Worm (Caenorhabditis elegans) whole organism, young adult: ENCODE data around the gene flp-28.

ENCODE experiments used
- K12H6.12 ChIP-seq: fragments of 200-800 bp; sonication (Bioruptor generic); optimal IDR thresholded peaks from 2 replicates; lab custom pipeline; 2018; ENCODE audit warnings: mild to moderate bottlenecking, missing genetic modification characterization, missing compliant biosample characterization
- T07F8.4 ChIP-seq: sonication (generic microtip); optimal IDR thresholded peaks from 2 replicates; lab custom pipeline; 2016; ENCODE audit warnings: mild to moderate bottlenecking, missing genetic modification characterization, moderate library complexity, missing compliant biosample characterization
- dpff-1 ChIP-seq: sonication (generic microtip); optimal IDR thresholded peaks from 2 replicates; lab custom pipeline; 2017; ENCODE audit warnings: mild to moderate bottlenecking, missing genetic modification characterization, missing compliant biosample characterization
- lag-1 ChIP-seq: fragments of 200-800 bp; sonication (Bioruptor generic); IDR thresholded peaks from 2 replicates; pipeline ENCODE4 v1.3.6; 2022; ENCODE audit warnings: missing genetic modification reagents, missing genetic modification characterization, missing compliant biosample characterization
- lsl-1 ChIP-seq: fragments of 200-800 bp; sonication (Bioruptor generic); optimal IDR thresholded peaks from 2 replicates; lab custom pipeline; 2018; ENCODE audit warnings: mild to moderate bottlenecking, missing genetic modification characterization, moderate library complexity, missing compliant biosample characterization
- lsy-27 ChIP-seq: sonication (generic microtip); optimal IDR thresholded peaks from 2 replicates; lab custom pipeline; 2017; ENCODE audit warnings: missing genetic modification characterization, mild to moderate bottlenecking, missing compliant biosample characterization, antibody characterized with exemption, missing genotype, borderline replicate concordance; ENCODE audit not compliant: insufficient read depth
- unc-62 ChIP-seq: fragments of 150-350 bp; optimal IDR thresholded peaks from 2 replicates; lab custom pipeline; 2014; ENCODE audit warnings: missing biosample characterization, missing genetic modification reagents, missing genetic modification characterization
- zim-3 ChIP-seq: sonication (generic microtip); optimal IDR thresholded peaks from 2 replicates; lab custom pipeline; 2017; ENCODE audit warnings: mild to moderate bottlenecking, missing genetic modification characterization, moderate library complexity, missing compliant biosample characterization
- ztf-6 ChIP-seq: fragments of 200-800 bp; sonication (Bioruptor generic); IDR thresholded peaks from 2 replicates; pipeline ENCODE4 v1.3.6; 2022; ENCODE audit warnings: missing genetic modification reagents, missing genetic modification characterization, missing compliant biosample characterization

ce11 chrX:10069692-10070091, 18.1 kb downstream of the flp-28 start, which contains the start of gene mlck-1:
- no peak for TF ChIP-seq T07F8.4 (tag; lab: Kevin White, UChicago)
- no peak for TF ChIP-seq lsy-27 (tag; lab: Kevin White, UChicago)
- TF ChIP-seq K12H6.12 (tag; lab: Kevin White, UChicago): no peak
- no peak for TF ChIP-seq ztf-6 (GFP tag; lab: Robert Waterston, UW)
- no peak for TF ChIP-seq unc-62 (GFP tag; lab: Kevin White, UChicago)
- TF ChIP-seq zim-3 (tag; lab: Kevin White, UChicago): no peak
- TF ChIP-seq lag-1 (GFP tag; lab: Robert Waterston, UW): no peak
- no peak for TF ChIP-seq lsl-1
- no peak for TF ChIP-seq dpff-1
